Worm (Caenorhabditis elegans): Measurements from ENCODE around the gene mrpl-55.

mrpl-55 gene

DNA sequence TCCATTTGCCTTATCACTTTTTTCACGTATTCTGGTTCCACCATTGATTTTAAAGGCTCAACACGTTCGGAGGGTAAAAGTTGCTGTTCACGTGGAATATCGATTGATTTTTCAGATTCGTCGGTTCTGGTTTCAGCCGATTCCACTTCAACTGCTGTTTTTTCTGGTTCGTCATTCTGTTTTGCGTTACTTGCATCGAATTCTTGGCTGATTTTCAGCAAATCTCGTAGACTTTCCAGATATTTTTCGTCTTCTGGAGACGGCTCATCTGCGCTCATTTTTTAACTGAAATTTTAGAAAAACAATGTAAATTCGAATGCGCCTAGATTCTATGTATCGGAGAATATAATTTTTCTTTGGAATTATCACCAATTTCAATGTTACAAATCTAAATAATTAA lies 24.1 kb upstream of the mrpl-55 start, which contains the start of gene eri-1 (continued):
- peak; percentile 22 for TF ChIP-seq lsl-1 (GFP tag; optimal IDR thresholded peaks at IDR 0.05)
- no peak for TF ChIP-seq mxl-1 (tag; optimal IDR thresholded peaks at IDR 0.05)
- TF ChIP-seq atf-7 (tag; optimal IDR thresholded peaks at IDR 0.05), result peak; percentile 28
- TF ChIP-seq zim-3 (tag; optimal IDR thresholded peaks at IDR 0.05), result no peak
- peak; percentile 7 for TF ChIP-seq T26A5.8 (tag; optimal IDR thresholded peaks at IDR 0.05)
- TF ChIP-seq madf-3 (GFP tag; IDR thresholded peaks at IDR 0.05), result peak; percentile 77; the same call in 1 of the 2 replicates
- TF ChIP-seq ekl-4 (GFP tag; IDR thresholded peaks at IDR 0.05), result peak; percentile 54; the same call in 1 of the 2 replicates
- TF ChIP-seq F57A8.1 (GFP tag; optimal IDR thresholded peaks at IDR 0.05), result no peak
- TF ChIP-seq repo-1 (tag; optimal IDR thresholded peaks at IDR 0.05), result no peak
- peak; percentile 37; the same call in 1 of the 2 replicates for TF ChIP-seq Y53G8AR.9 (GFP tag; conservative IDR thresholded peaks at IDR 0.05)
- TF ChIP-seq aptf-3 (GFP tag; IDR thresholded peaks at IDR 0.05), result no peak
- TF ChIP-seq D2030.7 (GFP tag; IDR thresholded peaks at IDR 0.05), result 0 out of 2 replicates have a peak, but pooled peaks have one; percentile 32
- TF ChIP-seq ceh-27 (GFP tag; optimal IDR thresholded peaks at IDR 0.05), result no peak
- no peak for TF ChIP-seq lin-40 (tag; optimal IDR thresholded peaks at IDR 0.05)
- peak; percentile 42 for TF ChIP-seq tbx-9 (tag; optimal IDR thresholded peaks at IDR 0.05; ENCODE audit: borderline replicate concordance)
- TF ChIP-seq B0035.1 (tag; optimal IDR thresholded peaks at IDR 0.05), result no peak
- TF ChIP-seq F10E7.11 (tag; optimal IDR thresholded peaks at IDR 0.05), result peak; percentile 16
- TF ChIP-seq C17E4.6 (GFP tag; IDR thresholded peaks at IDR 0.05), result no peak
- no peak for TF ChIP-seq C06A6.2 (GFP tag; conservative IDR thresholded peaks at IDR 0.05)
- no peak for TF ChIP-seq K12H6.12 (tag; optimal IDR thresholded peaks at IDR 0.05)
- no peak for TF ChIP-seq hlh-12 (tag; optimal IDR thresholded peaks at IDR 0.05)
- no peak; the same call in 1 of the 2 replicates for TF ChIP-seq Y56A3A.18 (GFP tag; IDR thresholded peaks at IDR 0.05)
- TF ChIP-seq die-1 (tag; optimal IDR thresholded peaks at IDR 0.05), result no peak
- TF ChIP-seq F52B5.7 (tag; optimal IDR thresholded peaks at IDR 0.05), result peak; percentile 12
- no peak for TF ChIP-seq him-1 (tag; optimal IDR thresholded peaks at IDR 0.05)
- TF ChIP-seq attf-6 (GFP tag; IDR thresholded peaks at IDR 0.05), result 0 out of 2 replicates have a peak, but pooled peaks have one; percentile 32
- no peak for TF ChIP-seq nhr-120 (GFP tag; IDR thresholded peaks at IDR 0.05)
- TF ChIP-seq lir-1 (GFP tag; conservative IDR thresholded peaks at IDR 0.05), result no peak
- TF ChIP-seq hmg-20 (GFP tag; IDR thresholded peaks at IDR 0.05), result no peak
- TF ChIP-seq madf-8 (GFP tag; conservative IDR thresholded peaks at IDR 0.05), result no peak
- no peak for TF ChIP-seq F33H1.4 (GFP tag; IDR thresholded peaks at IDR 0.05)
- no peak for TF ChIP-seq Y67H2A.10 (GFP tag; conservative IDR thresholded peaks at IDR 0.05)
- TF ChIP-seq ZK185.1 (tag; optimal IDR thresholded peaks at IDR 0.05; ENCODE audit: poor library complexity, severe bottlenecking), result no peak
- TF ChIP-seq hlh-26 (GFP tag; conservative IDR thresholded peaks at IDR 0.05), result no peak
- peak; percentile 78 for TF ChIP-seq B0336.3 (GFP tag; IDR thresholded peaks at IDR 0.05)
- no peak for TF ChIP-seq sea-2 (GFP tag; IDR thresholded peaks at IDR 0.05)
- peak; percentile 35 for TF ChIP-seq unc-130 (GFP tag; optimal IDR thresholded peaks at IDR 0.05)
- no peak for TF ChIP-seq ceh-40 (GFP tag; IDR thresholded peaks at IDR 0.05)
- TF ChIP-seq gei-17 (GFP tag; optimal IDR thresholded peaks at IDR 0.05), result no peak
- no peak for TF ChIP-seq nfyb-1 (GFP tag; IDR thresholded peaks at IDR 0.05)
- peak; percentile 70 for TF ChIP-seq hrde-1 (tag; optimal IDR thresholded peaks at IDR 0.05; ENCODE audit: borderline replicate concordance)
- TF ChIP-seq hsf-1 (GFP tag; IDR thresholded peaks at IDR 0.05), result peak; percentile 50; the same call in 1 of the 2 replicates
- no peak for TF ChIP-seq egl-18 (GFP tag; IDR thresholded peaks at IDR 0.05)
- TF ChIP-seq ceh-91 (GFP tag; IDR thresholded peaks at IDR 0.05), result no peak
- peak; percentile 57 for TF ChIP-seq athp-1 (tag; optimal IDR thresholded peaks at IDR 0.05)
- TF ChIP-seq rcor-1 (GFP tag; IDR thresholded peaks at IDR 0.05), result no peak
- no peak for TF ChIP-seq rpc-1 (optimal IDR thresholded peaks at IDR 0.05)
- TF ChIP-seq rpc-1 (tag; optimal IDR thresholded peaks at IDR 0.05), result no peak
